Fruit fly (Drosophila melanogaster): ENCODE measurements around the gene SMC3.

dm6 chrX:16624519-16624918 is 31.3 kb upstream of the SMC3 start:
- TF ChIP-seq cnc (optimal IDR thresholded peaks at IDR 0.05) (no peak), kay (GFP tag; ENCODE audit: borderline replicate concordance) (no peak), Hr96 (GFP tag; optimal IDR thresholded peaks at IDR 0.05) (no peak), CG7101 (tag; optimal IDR thresholded peaks at IDR 0.05) (no peak), cic (GFP tag; optimal IDR thresholded peaks at IDR 0.05) (no peak), toe (GFP tag; optimal IDR thresholded peaks at IDR 0.05) (no peak), Crg-1 (GFP tag; optimal IDR thresholded peaks at IDR 0.05) (no peak), CG12768 (GFP tag; optimal IDR thresholded peaks at IDR 0.05) (no peak), pad (GFP tag; optimal IDR thresholded peaks at IDR 0.05) (no peak), CG7045 (GFP tag; optimal IDR thresholded peaks at IDR 0.05) (no peak), CG14711 (tag; optimal IDR thresholded peaks at IDR 0.05) (no peak), CG33017 (tag; optimal IDR thresholded peaks at IDR 0.05) (no peak)
